Fruit fly (Drosophila melanogaster) whole organism, adult: ENCODE results near the gene CG31068.

Experiments
- CG11617 ChIP-seq: fragments of 200-800 bp; sonication (Bioruptor generic); optimal IDR thresholded peaks from 2 replicates; lab custom pipeline; 2017; ENCODE audit warnings: mild to moderate bottlenecking, missing biosample characterization, missing genetic modification reagents, missing genetic modification characterization
- CG12768 ChIP-seq: fragments of 200-800 bp; sonication (Bioruptor generic); optimal IDR thresholded peaks from 2 replicates; lab custom pipeline; 2017; ENCODE audit warnings: missing biosample characterization, missing genetic modification characterization, mild to moderate bottlenecking, moderate library complexity, missing genetic modification reagents
- CG14711 ChIP-seq: fragments of 200-800 bp; sonication (Bioruptor generic); optimal IDR thresholded peaks from 2 replicates; lab custom pipeline; 2018; ENCODE audit warnings: missing biosample characterization, mild to moderate bottlenecking, missing genetic modification characterization, moderate library complexity
- CG1620 ChIP-seq: fragments of 200-800 bp; sonication (Bioruptor generic); optimal IDR thresholded peaks from 2 replicates; lab custom pipeline; 2016; ENCODE audit warnings: missing biosample characterization, missing genetic modification characterization
- CG33017 ChIP-seq: fragments of 200-800 bp; sonication (Bioruptor generic); optimal IDR thresholded peaks from 2 replicates; lab custom pipeline; 2018; ENCODE audit warnings: missing biosample characterization, mild to moderate bottlenecking, missing genetic modification characterization, moderate library complexity
- CG5204 ChIP-seq: fragments of 200-800 bp; sonication (Bioruptor generic); optimal IDR thresholded peaks from 2 replicates; lab custom pipeline; 2016; ENCODE audit warnings: missing biosample characterization, missing genetic modification characterization
- CG7045 ChIP-seq: fragments of 200-800 bp; sonication (Bioruptor generic); optimal IDR thresholded peaks from 2 replicates; lab custom pipeline; 2017; ENCODE audit warnings: missing biosample characterization, mild to moderate bottlenecking, missing genetic modification characterization
- CG7101 ChIP-seq: fragments of 200-800 bp; sonication (Bioruptor generic); optimal IDR thresholded peaks from 2 replicates; lab custom pipeline; 2018; ENCODE audit warnings: missing biosample characterization, mild to moderate bottlenecking, missing genetic modification characterization, moderate library complexity
- Clk ChIP-seq: fragments of 200-800 bp; sonication (Bioruptor generic); optimal IDR thresholded peaks from 2 replicates; lab custom pipeline; 2017; ENCODE audit warnings: missing biosample characterization, missing genetic modification characterization
- Crg-1 ChIP-seq: fragments of 200-800 bp; sonication (Bioruptor generic); optimal IDR thresholded peaks from 2 replicates; lab custom pipeline; 2016; ENCODE audit warnings: missing biosample characterization, missing genetic modification characterization
- Hr96 ChIP-seq: fragments of 200-800 bp; sonication (Bioruptor generic); optimal IDR thresholded peaks from 2 replicates; lab custom pipeline; 2016; ENCODE audit warnings: missing biosample characterization, missing genetic modification characterization
- Mnt ChIP-seq: fragments of 200-800 bp; sonication (Bioruptor generic); optimal IDR thresholded peaks from 2 replicates; lab custom pipeline; 2016; ENCODE audit warnings: missing biosample characterization, mild to moderate bottlenecking, missing genetic modification characterization
- bab1 ChIP-seq: fragments of 200-800 bp; sonication (Bioruptor generic); optimal IDR thresholded peaks from 3 replicates; lab custom pipeline; 2019; ENCODE audit warnings: missing biosample characterization, mild to moderate bottlenecking, missing genetic modification characterization, moderate library complexity
- cic ChIP-seq: fragments of 200-800 bp; sonication (Bioruptor generic); optimal IDR thresholded peaks from 2 replicates; lab custom pipeline; 2017; ENCODE audit warnings: missing biosample characterization, mild to moderate bottlenecking, missing genetic modification characterization, moderate library complexity
- cnc ChIP-seq, 2 experiments: fragments of >200 bp; optimal IDR thresholded peaks; 2 replicates each; lab custom pipeline; 2017
- kay ChIP-seq: fragments of 200-800 bp; sonication (Bioruptor generic); peaks from one replicate; lab custom pipeline; 2016; ENCODE audit warnings: missing biosample characterization, missing genetic modification characterization, borderline replicate concordance
- ovo ChIP-seq: fragments of 200-800 bp; sonication (Bioruptor generic); optimal IDR thresholded peaks from 2 replicates; lab custom pipeline; 2016; ENCODE audit warnings: missing biosample characterization, missing genetic modification characterization
- pad ChIP-seq: fragments of 200-800 bp; sonication (Bioruptor generic); optimal IDR thresholded peaks from 3 replicates; lab custom pipeline; 2017; ENCODE audit warnings: missing biosample characterization, missing genetic modification characterization, mild to moderate bottlenecking, moderate library complexity, missing genetic modification reagents
- tj ChIP-seq: fragments of 200-800 bp; sonication (Bioruptor generic); optimal IDR thresholded peaks from 3 replicates; lab custom pipeline; 2017; ENCODE audit warnings: missing biosample characterization, mild to moderate bottlenecking, missing genetic modification characterization, moderate library complexity
- toe ChIP-seq: fragments of 200-800 bp; sonication (Bioruptor generic); optimal IDR thresholded peaks from 2 replicates; lab custom pipeline; 2016; ENCODE audit warnings: missing biosample characterization, missing genetic modification characterization

Gene CG31068

DNA sequence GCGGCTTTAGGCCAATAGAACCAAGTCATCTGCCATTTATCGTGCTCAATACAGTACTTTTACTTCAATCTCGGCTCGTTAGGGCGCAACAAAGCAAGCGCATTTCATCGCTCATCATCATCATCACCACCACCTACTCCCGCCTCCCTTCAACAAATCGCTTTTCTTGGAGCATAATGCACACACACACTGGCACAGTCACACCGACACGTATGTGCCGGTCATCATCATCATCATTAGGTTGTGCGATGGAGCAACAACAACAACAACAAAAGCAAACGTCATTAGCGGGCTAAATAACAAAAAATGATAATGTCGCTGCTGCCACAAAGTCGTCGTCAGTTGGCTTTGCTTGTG, 11.9 kb downstream of the CG31068 start:
- TF ChIP-seq CG12768 (GFP tag; lab: Kevin White, UChicago) (no peak), Clk (GFP tag; lab: Kevin White, UChicago) (no peak), CG11617 (GFP tag; lab: Kevin White, UChicago) (no peak), CG33017 (no peak), Crg-1 (no peak), CG14711 (tag; lab: Kevin White, UChicago) (no peak), CG5204 (GFP tag; lab: Kevin White, UChicago) (no peak), tj (GFP tag; lab: Kevin White, UChicago) (peak; percentile 4), bab1 (no peak), Mnt (GFP tag; lab: Kevin White, UChicago) (no peak), CG1620 (GFP tag; lab: Kevin White, UChicago) (no peak), cnc (optimal IDR thresholded peaks at IDR 0.05; lab: Kevin White, UChicago) (peak in 1 of 2 experiments; percentile 50), CG7045 (no peak), kay (GFP tag; lab: Kevin White, UChicago) (no peak)

dm6 chr3R:27246264-27246663, 12.8 kb downstream of the CG31068 start:
- TF ChIP-seq cic, result no peak
- TF ChIP-seq CG7045, result peak; percentile 54
- TF ChIP-seq CG1620 (GFP tag; lab: Kevin White, UChicago), result no peak
- TF ChIP-seq CG11617 (GFP tag; lab: Kevin White, UChicago), result peak; percentile 26
- no peak for TF ChIP-seq Clk (GFP tag; lab: Kevin White, UChicago)
- TF ChIP-seq CG14711 (tag; lab: Kevin White, UChicago), result peak; percentile 80
- peak; percentile 72 for TF ChIP-seq CG7101 (tag; lab: Kevin White, UChicago)
- peak; percentile 82 for TF ChIP-seq CG33017
- TF ChIP-seq bab1, result peak; percentile 72
- TF ChIP-seq cnc (optimal IDR thresholded peaks at IDR 0.05; lab: Kevin White, UChicago), result no peak
- no peak for TF ChIP-seq Hr96
- peak; percentile 15 for TF ChIP-seq CG12768 (GFP tag; lab: Kevin White, UChicago)
- TF ChIP-seq Crg-1, result no peak
- peak; percentile 25 for TF ChIP-seq tj (GFP tag; lab: Kevin White, UChicago)
- peak; percentile 7 for TF ChIP-seq toe (GFP tag; lab: Kevin White, UChicago)

DNA sequence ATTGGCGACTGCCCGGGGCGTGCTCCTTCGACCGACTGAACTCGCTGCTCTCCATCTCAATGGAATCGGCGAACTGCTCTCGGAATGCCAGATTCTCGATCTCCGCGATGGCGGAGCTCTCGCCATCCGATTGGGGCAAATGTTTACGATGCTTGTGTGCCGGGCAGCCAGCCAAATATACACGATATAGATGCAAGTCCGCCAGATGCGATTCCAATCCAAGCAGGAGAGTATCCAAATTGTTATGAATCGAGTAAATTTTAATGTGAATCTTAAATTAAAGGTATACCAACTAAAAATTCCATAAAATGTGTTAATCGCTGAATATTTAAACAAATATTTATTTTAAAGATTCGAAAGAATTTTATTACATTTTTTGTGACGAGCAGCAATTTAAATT, 14.4 kb downstream of the CG31068 start, which contains the start of gene CG5984:
TSS of gene CG5984 (minus strand) at position 101 of the 400 bp plus-strand sequence.
- no peak for TF ChIP-seq CG7045
- no peak for TF ChIP-seq pad (GFP tag; lab: Kevin White, UChicago)
- no peak for TF ChIP-seq CG33017
- no peak for TF ChIP-seq cnc (optimal IDR thresholded peaks at IDR 0.05; lab: Kevin White, UChicago)
- TF ChIP-seq tj (GFP tag; lab: Kevin White, UChicago), result no peak
- no peak for TF ChIP-seq CG5204 (GFP tag; lab: Kevin White, UChicago)
- TF ChIP-seq CG11617 (GFP tag; lab: Kevin White, UChicago), result no peak
- TF ChIP-seq Clk (GFP tag; lab: Kevin White, UChicago), result no peak
- no peak for TF ChIP-seq toe (GFP tag; lab: Kevin White, UChicago)
- TF ChIP-seq CG14711 (tag; lab: Kevin White, UChicago), result no peak
- TF ChIP-seq kay (GFP tag; lab: Kevin White, UChicago), result no peak
- TF ChIP-seq Mnt (GFP tag; lab: Kevin White, UChicago), result no peak
- no peak for TF ChIP-seq Crg-1

- no peak for TF ChIP-seq Hr96
- TF ChIP-seq CG7045, result no peak
- no peak for TF ChIP-seq CG7101 (tag; lab: Kevin White, UChicago)
- no peak for TF ChIP-seq pad (GFP tag; lab: Kevin White, UChicago)
- no peak for TF ChIP-seq Crg-1
- no peak for TF ChIP-seq kay (GFP tag; lab: Kevin White, UChicago)
- TF ChIP-seq ovo (GFP tag; lab: Kevin White, UChicago), result no peak
- TF ChIP-seq Clk (GFP tag; lab: Kevin White, UChicago), result no peak
- no peak for TF ChIP-seq CG14711 (tag; lab: Kevin White, UChicago)
- TF ChIP-seq CG12768 (GFP tag; lab: Kevin White, UChicago), result no peak
These were observed 17.4 kb downstream of the CG31068 start, which contains the start of the genes TTLL6B and TfIIA-L for dm6 chr3R:27250907-27251306. TTLL6B (minus strand) TSS chr3R:27251007. TfIIA-L (plus strand) TSS chr3R:27251112.

dm6 chr3R:27253136-27253920, 19.8 kb downstream of the CG31068 start, which contains the start of gene pll:
pll (minus strand) TSS chr3R:27253182.
- peak; percentile 80 for TF ChIP-seq Hr96
- TF ChIP-seq cic, result peak; percentile 12
- TF ChIP-seq cnc (optimal IDR thresholded peaks at IDR 0.05; lab: Kevin White, UChicago), result no peak
- peak; percentile 78 for TF ChIP-seq CG7045
- TF ChIP-seq ovo (GFP tag; lab: Kevin White, UChicago), result peak; percentile 32
- peak; percentile 86 for TF ChIP-seq toe (GFP tag; lab: Kevin White, UChicago)
- TF ChIP-seq pad (GFP tag; lab: Kevin White, UChicago), result peak; percentile 51
- TF ChIP-seq Clk (GFP tag; lab: Kevin White, UChicago), result peak; percentile 55
- peak; percentile 89 for TF ChIP-seq bab1
- peak; percentile 82 for TF ChIP-seq CG14711 (tag; lab: Kevin White, UChicago)
- TF ChIP-seq CG12768 (GFP tag; lab: Kevin White, UChicago), result peak; percentile 55
- peak; percentile 83 for TF ChIP-seq CG33017
- TF ChIP-seq CG7101 (tag; lab: Kevin White, UChicago), result peak; percentile 88
- TF ChIP-seq CG5204 (GFP tag; lab: Kevin White, UChicago), result peak; percentile 90
- TF ChIP-seq kay (GFP tag; lab: Kevin White, UChicago), result no peak
- peak; percentile 70 for TF ChIP-seq Mnt (GFP tag; lab: Kevin White, UChicago)
- TF ChIP-seq CG11617 (GFP tag; lab: Kevin White, UChicago), result peak; percentile 83
- peak; percentile 48 for TF ChIP-seq tj (GFP tag; lab: Kevin White, UChicago)
- TF ChIP-seq Crg-1, result peak; percentile 49
- peak; percentile 83 for TF ChIP-seq CG1620 (GFP tag; lab: Kevin White, UChicago)
